Worm (Caenorhabditis elegans) whole organism, early embryonic: Measurements from ENCODE around the gene unc-1.

Source experiments
- B0310.2 ChIP-seq: sonication (generic microtip); optimal IDR thresholded peaks from 2 replicates; lab custom pipeline; 2016; ENCODE audit warnings: mild to moderate bottlenecking, missing genetic modification characterization, missing compliant biosample characterization
- F13C5.2 ChIP-seq: sonication (generic microtip); optimal IDR thresholded peaks from 2 replicates; lab custom pipeline; 2017; ENCODE audit warnings: mild to moderate bottlenecking, missing genetic modification characterization, inconsistent platforms, missing compliant biosample characterization
- aly-1 ChIP-seq: sonication (generic microtip); optimal IDR thresholded peaks from 2 replicates; lab custom pipeline; 2016; ENCODE audit warnings: missing genetic modification characterization, missing compliant biosample characterization
- ama-1 ChIP-seq: fragments of 150-350 bp; optimal IDR thresholded peaks from 2 replicates; lab custom pipeline; 2014
- ceh-13 ChIP-seq: fragments of 200-800 bp; sonication (Bioruptor generic); optimal IDR thresholded peaks from 2 replicates; lab custom pipeline; 2018; ENCODE audit warnings: mild to moderate bottlenecking, missing genetic modification characterization, missing compliant biosample characterization
- ceh-36 ChIP-seq: sonication (generic microtip); optimal IDR thresholded peaks from 2 replicates; lab custom pipeline; 2016; ENCODE audit warnings: missing genetic modification characterization, inconsistent platforms, missing compliant biosample characterization
- ets-7 ChIP-seq: sonication (generic microtip); optimal IDR thresholded peaks from 2 replicates; lab custom pipeline; 2016; ENCODE audit warnings: missing genotype, missing genetic modification characterization, missing compliant biosample characterization
- flt-1 ChIP-seq: fragments of 200-800 bp; sonication (Bioruptor generic); IDR thresholded peaks from 2 replicates; pipeline ENCODE4 v1.3.6; 2022; ENCODE audit warnings: missing genetic modification characterization, missing compliant biosample characterization
- hmbx-1 ChIP-seq: sonication (generic microtip); optimal IDR thresholded peaks from 2 replicates; lab custom pipeline; 2016; ENCODE audit warnings: mild to moderate bottlenecking, missing genetic modification characterization, missing compliant biosample characterization
- hmg-4 ChIP-seq: fragments of 200-800 bp; sonication (Bioruptor generic); optimal IDR thresholded peaks from 2 replicates; lab custom pipeline; 2018; ENCODE audit warnings: mild to moderate bottlenecking, missing genetic modification characterization, missing compliant biosample characterization
- hnd-1 ChIP-seq: sonication (generic microtip); optimal IDR thresholded peaks from 2 replicates; lab custom pipeline; 2016; ENCODE audit warnings: missing genetic modification characterization, missing compliant biosample characterization
- pes-1 ChIP-seq: fragments of 200-800 bp; sonication (Bioruptor generic); IDR thresholded peaks from 2 replicates; pipeline ENCODE4 v1.3.6; 2022; ENCODE audit warnings: missing genetic modification reagents, missing genetic modification characterization, missing compliant biosample characterization
- scrt-1 ChIP-seq: fragments of 200-800 bp; sonication (Bioruptor generic); IDR thresholded peaks from 2 replicates; pipeline ENCODE4 v1.3.6; 2022; ENCODE audit warnings: missing genetic modification characterization, missing compliant biosample characterization
- sea-1 ChIP-seq: fragments of 200-800 bp; sonication (Bioruptor generic); conservative IDR thresholded peaks from 2 replicates; pipeline ENCODE4 v1.3.6; 2022; ENCODE audit warnings: missing genetic modification characterization, missing compliant biosample characterization
- tbx-11 ChIP-seq: fragments of 200-800 bp; sonication (Bioruptor generic); IDR thresholded peaks from 2 replicates; pipeline ENCODE4 v1.3.6; 2022; ENCODE audit warnings: missing genetic modification characterization, missing compliant biosample characterization
- tbx-37 ChIP-seq: fragments of 200-800 bp; sonication (Bioruptor generic); conservative IDR thresholded peaks from 2 replicates; pipeline ENCODE4 v1.3.6; 2022; ENCODE audit warnings: missing genetic modification reagents, missing genetic modification characterization, missing compliant biosample characterization
- tra-4 ChIP-seq: sonication (generic microtip); optimal IDR thresholded peaks from 2 replicates; lab custom pipeline; 2017; ENCODE audit warnings: missing genetic modification characterization, missing compliant biosample characterization

unc-1 gene

ce11 chrX:1062403-1063073 lies at the start of gene unc-1:
Gene unc-1, minus strand, starts transcription at chrX:1062453.
- TF ChIP-seq ceh-36 (tag; lab: Kevin White, UChicago) (no peak), scrt-1 (0 out of 2 replicates have a peak, but pooled peaks have one; percentile 20)

ce11 chrX:1111603-1112002 lies 49.4 kb upstream of the unc-1 start, which contains the start of gene C05D9.3:
Gene C05D9.3, plus strand, starts transcription at chrX:1111903.
- TF ChIP-seq ceh-13 (GFP tag; lab: Kevin White, UChicago) (no peak), tbx-11 (no peak), hnd-1 (tag; lab: Kevin White, UChicago) (no peak), tra-4 (tag; lab: Kevin White, UChicago) (no peak), sea-1 (GFP tag; lab: Robert Waterston, UW) (no peak), hmg-4 (GFP tag; lab: Kevin White, UChicago) (no peak), ceh-36 (tag; lab: Kevin White, UChicago) (no peak)

ce11 chrX:1110723-1111122 lies 48.5 kb upstream of the unc-1 start:
- TF ChIP-seq aly-1 (tag; lab: Kevin White, UChicago) (no peak), B0310.2 (tag; lab: Kevin White, UChicago) (no peak), tbx-11 (no peak), ceh-36 (tag; lab: Kevin White, UChicago) (no peak), flt-1 (no peak), hmbx-1 (no peak), scrt-1 (no peak), tra-4 (tag; lab: Kevin White, UChicago) (no peak), hmg-4 (GFP tag; lab: Kevin White, UChicago) (no peak), ceh-13 (GFP tag; lab: Kevin White, UChicago) (no peak), hnd-1 (tag; lab: Kevin White, UChicago) (no peak), F13C5.2 (tag; lab: Kevin White, UChicago) (no peak)

DNA sequence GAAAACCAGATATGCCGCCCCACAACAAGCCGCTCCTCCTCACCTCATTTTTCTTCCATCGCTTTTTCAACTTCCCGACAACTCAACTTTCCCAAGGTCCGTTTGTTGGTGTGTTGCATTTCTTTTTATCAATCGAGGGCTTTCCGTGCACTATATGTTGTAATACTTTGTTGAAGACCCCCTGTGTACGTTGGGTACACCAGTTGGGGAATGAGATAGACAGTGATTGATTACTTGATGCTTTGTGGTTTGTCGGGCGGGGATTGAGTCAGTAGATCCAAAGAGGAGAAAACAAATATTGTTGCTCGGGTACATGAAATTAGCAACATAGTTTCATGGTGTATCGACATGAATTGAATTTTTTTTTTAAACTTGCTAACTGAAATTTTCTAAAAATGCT lies 46.6 kb upstream of the unc-1 start:
- no peak for TF ChIP-seq F13C5.2 (tag; lab: Kevin White, UChicago)
- TF ChIP-seq hnd-1 (tag; lab: Kevin White, UChicago): no peak
- TF ChIP-seq pes-1 (GFP tag; lab: Robert Waterston, UW): no peak
- no peak for TF ChIP-seq tbx-37 (GFP tag; lab: Robert Waterston, UW)
- no peak for TF ChIP-seq scrt-1
- TF ChIP-seq flt-1: no peak
- TF ChIP-seq ceh-36 (tag; lab: Kevin White, UChicago): no peak
- no peak for TF ChIP-seq hmg-4 (GFP tag; lab: Kevin White, UChicago)
- no peak for TF ChIP-seq ama-1 (lab: Kevin White, UChicago)
- no peak for TF ChIP-seq sea-1 (GFP tag; lab: Robert Waterston, UW)
- TF ChIP-seq aly-1 (tag; lab: Kevin White, UChicago): no peak
- TF ChIP-seq tra-4 (tag; lab: Kevin White, UChicago): no peak
- TF ChIP-seq ceh-13 (GFP tag; lab: Kevin White, UChicago): no peak
- TF ChIP-seq ets-7: no peak
- TF ChIP-seq hmbx-1: no peak
- no peak for TF ChIP-seq B0310.2 (tag; lab: Kevin White, UChicago)
- TF ChIP-seq tbx-11: no peak

ce11 chrX:1107758-1108157 lies 45.5 kb upstream of the unc-1 start, which contains the start of gene C05D9.4:
Gene C05D9.4, plus strand, starts transcription at chrX:1108058.
- no peak for TF ChIP-seq tbx-11
- TF ChIP-seq ceh-36 (tag; lab: Kevin White, UChicago): no peak
- TF ChIP-seq aly-1 (tag; lab: Kevin White, UChicago): no peak
- no peak for TF ChIP-seq hmbx-1
- no peak for TF ChIP-seq pes-1 (GFP tag; lab: Robert Waterston, UW)
- TF ChIP-seq B0310.2 (tag; lab: Kevin White, UChicago): no peak
- TF ChIP-seq ets-7: no peak
- TF ChIP-seq F13C5.2 (tag; lab: Kevin White, UChicago): no peak
- no peak for TF ChIP-seq scrt-1
- TF ChIP-seq hnd-1 (tag; lab: Kevin White, UChicago): no peak

DNA sequence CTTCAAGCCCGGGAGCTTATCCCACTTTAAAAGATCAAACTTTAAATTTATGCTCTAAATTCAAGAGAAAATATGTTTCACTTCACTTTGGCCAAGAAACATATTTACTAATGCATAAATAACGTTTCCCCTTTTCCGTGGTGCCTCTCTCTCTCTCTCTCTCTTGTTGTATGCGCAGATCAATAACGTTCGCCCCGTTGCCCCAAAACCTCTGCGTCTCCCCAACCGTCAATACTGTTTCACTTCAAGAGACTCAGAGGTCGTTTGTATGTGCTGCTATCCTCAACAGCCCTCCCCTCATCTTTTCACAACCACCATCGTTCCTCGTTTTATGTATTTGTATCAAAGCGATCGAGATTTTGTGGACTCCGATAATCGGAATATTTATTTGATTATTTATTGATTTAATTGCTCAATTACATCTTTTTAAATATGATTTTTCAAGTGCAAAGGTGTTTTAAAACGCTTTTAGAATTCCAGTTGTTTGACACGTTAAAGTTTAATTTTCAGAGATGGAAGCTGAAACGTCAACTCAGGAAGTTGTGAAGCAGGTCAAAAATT lies 41.5 kb upstream of the unc-1 start, which contains the start of gene ife-4:
TSS of gene ife-4 (plus strand) at position 511 of the 561 bp plus-strand sequence.
- no peak for TF ChIP-seq hnd-1 (tag; lab: Kevin White, UChicago)
- no peak for TF ChIP-seq ceh-13 (GFP tag; lab: Kevin White, UChicago)
- no peak for TF ChIP-seq pes-1 (GFP tag; lab: Robert Waterston, UW)
- TF ChIP-seq flt-1: 0 out of 2 replicates have a peak, but pooled peaks have one; percentile 29
- TF ChIP-seq ets-7: no peak
- peak; percentile 71 for TF ChIP-seq hmg-4 (GFP tag; lab: Kevin White, UChicago)
- peak; percentile 71 for TF ChIP-seq F13C5.2 (tag; lab: Kevin White, UChicago)

ce11 chrX:1096808-1097207 lies 34.6 kb upstream of the unc-1 start, which contains the start of the genes pigx-1 and rme-6:
Gene pigx-1, minus strand, starts transcription at chrX:1097013.
Gene rme-6, plus strand, starts transcription at chrX:1097152.
- TF ChIP-seq hnd-1 (tag; lab: Kevin White, UChicago) (no peak), sea-1 (GFP tag; lab: Robert Waterston, UW) (no peak), aly-1 (tag; lab: Kevin White, UChicago) (no peak), F13C5.2 (tag; lab: Kevin White, UChicago) (peak; percentile 16), flt-1 (no peak), scrt-1 (no peak), ets-7 (no peak), ceh-36 (tag; lab: Kevin White, UChicago) (no peak), hmg-4 (GFP tag; lab: Kevin White, UChicago) (no peak)
